Fruit fly (Drosophila melanogaster) whole organism, embryonic: ENCODE measurements around the gene CG15296.
A peak's percentile ranks its signal among the peaks of the same experiment; 100 is the strongest.

Experiments used
- Blimp-1 ChIP-seq: fragments of 200-800 bp; sonication (Bioruptor generic); optimal IDR thresholded peaks from 3 replicates; lab custom pipeline; 2018; ENCODE audit warnings: missing biosample characterization, missing genetic modification characterization, mild to moderate bottlenecking, moderate library complexity, missing genetic modification reagents
- CG12104 ChIP-seq: fragments of 200-800 bp; sonication (Bioruptor generic); optimal IDR thresholded peaks from 3 replicates; lab custom pipeline; 2016; ENCODE audit warnings: missing biosample characterization, missing genetic modification characterization
- CG12155 ChIP-seq: fragments of 200-800 bp; sonication (Bioruptor generic); optimal IDR thresholded peaks from 3 replicates; lab custom pipeline; 2016; ENCODE audit warnings: missing biosample characterization, missing genetic modification characterization
- CG12219 ChIP-seq: fragments of 200-800 bp; sonication (Bioruptor generic); optimal IDR thresholded peaks from 3 replicates; lab custom pipeline; 2018; ENCODE audit warnings: missing biosample characterization, mild to moderate bottlenecking, missing genetic modification characterization
- CG12744 ChIP-seq: fragments of 200-800 bp; sonication (Bioruptor generic); optimal IDR thresholded peaks from 2 replicates; lab custom pipeline; 2016; ENCODE audit warnings: missing biosample characterization, missing genetic modification characterization
- CG12942 ChIP-seq: fragments of 200-800 bp; sonication (Bioruptor generic); optimal IDR thresholded peaks from 3 replicates; lab custom pipeline; 2016; ENCODE audit warnings: missing biosample characterization, missing genetic modification characterization
- CG13775 ChIP-seq: fragments of 200-800 bp; sonication (Bioruptor generic); optimal IDR thresholded peaks from 3 replicates; lab custom pipeline; 2017; ENCODE audit warnings: missing biosample characterization, mild to moderate bottlenecking, missing genetic modification characterization
- CG14050 ChIP-seq: fragments of 200-800 bp; sonication (Bioruptor generic); IDR thresholded peaks from 3 replicates; pipeline ENCODE4 v1.3.6; 2022; ENCODE audit warnings: missing biosample characterization, missing genetic modification characterization
- CG15011 ChIP-seq: fragments of 200-800 bp; sonication (Bioruptor generic); optimal IDR thresholded peaks from 3 replicates; lab custom pipeline; 2018; ENCODE audit warnings: missing biosample characterization, mild to moderate bottlenecking, missing genetic modification characterization
- CG15269 ChIP-seq: fragments of 200-800 bp; sonication (Bioruptor generic); optimal IDR thresholded peaks from 2 replicates; lab custom pipeline; 2018; ENCODE audit warnings: missing biosample characterization, mild to moderate bottlenecking, missing genetic modification characterization, moderate library complexity
- CG1603 ChIP-seq: fragments of 200-800 bp; sonication (Bioruptor generic); optimal IDR thresholded peaks from 2 replicates; lab custom pipeline; 2019; ENCODE audit warnings: missing biosample characterization, mild to moderate bottlenecking, missing genetic modification characterization, moderate library complexity
- CG17568 ChIP-seq: fragments of 200-800 bp; sonication (Bioruptor generic); optimal IDR thresholded peaks from 2 replicates; lab custom pipeline; 2018; ENCODE audit warnings: missing biosample characterization, mild to moderate bottlenecking, missing genetic modification characterization, moderate library complexity
- CG18262 ChIP-seq: fragments of 200-800 bp; optimal IDR thresholded peaks from 3 replicates; lab custom pipeline; 2019; ENCODE audit warnings: missing biosample characterization, mild to moderate bottlenecking, missing genetic modification characterization, moderate library complexity
- CG18619 ChIP-seq: fragments of 200-800 bp; sonication (Bioruptor generic); optimal IDR thresholded peaks from 3 replicates; lab custom pipeline; 2017; ENCODE audit warnings: missing biosample characterization, mild to moderate bottlenecking, missing genetic modification characterization
- CG2712 ChIP-seq: fragments of 200-800 bp; optimal IDR thresholded peaks from 3 replicates; lab custom pipeline; 2019; ENCODE audit warnings: missing biosample characterization, mild to moderate bottlenecking, missing genetic modification characterization, moderate library complexity
- CG34376 ChIP-seq: fragments of 200-800 bp; sonication (Bioruptor generic); optimal IDR thresholded peaks from 2 replicates; lab custom pipeline; 2018; ENCODE audit warnings: missing biosample characterization, mild to moderate bottlenecking, missing genetic modification characterization
- CG3847 ChIP-seq: fragments of 200-800 bp; sonication (Bioruptor generic); IDR thresholded peaks from 2 replicates; pipeline ENCODE4 v1.3.6; 2022; ENCODE audit warnings: missing biosample characterization, missing genetic modification characterization
- CG5245 ChIP-seq: fragments of 200-800 bp; sonication (Bioruptor generic); optimal IDR thresholded peaks from 3 replicates; lab custom pipeline; 2016; ENCODE audit warnings: missing biosample characterization, missing genetic modification characterization
- CG6813 ChIP-seq: fragments of 200-800 bp; sonication (Bioruptor generic); optimal IDR thresholded peaks from 2 replicates; lab custom pipeline; 2017; ENCODE audit warnings: missing biosample characterization, missing genetic modification characterization, mild to moderate bottlenecking, moderate library complexity, missing genetic modification reagents
- CHES-1-like ChIP-seq: fragments of 200-800 bp; sonication (Bioruptor generic); optimal IDR thresholded peaks from 2 replicates; lab custom pipeline; 2016; ENCODE audit warnings: missing biosample characterization, missing genetic modification characterization
- Gug ChIP-seq: fragments of 200-800 bp; sonication (Bioruptor generic); IDR thresholded peaks from 4 replicates; pipeline ENCODE4 v1.3.6; 2022; ENCODE audit warnings: missing biosample characterization, missing genetic modification characterization
- Hr3 ChIP-seq: fragments of 200-800 bp; sonication (Bioruptor generic); optimal IDR thresholded peaks from 3 replicates; lab custom pipeline; 2016; ENCODE audit warnings: missing biosample characterization, missing genetic modification characterization
- MBD-R2 ChIP-seq: fragments of 200-800 bp; sonication (Bioruptor generic); IDR thresholded peaks from 2 replicates; pipeline ENCODE4 v1.3.6; 2022; ENCODE audit warnings: missing biosample characterization, missing genetic modification characterization
- MESR4 ChIP-seq: fragments of 200-800 bp; sonication (Bioruptor generic); optimal IDR thresholded peaks from 2 replicates; lab custom pipeline; 2018; ENCODE audit warnings: missing biosample characterization, mild to moderate bottlenecking, missing genetic modification characterization, moderate library complexity
- MTF-1 ChIP-seq: fragments of 200-800 bp; sonication (Bioruptor generic); optimal IDR thresholded peaks from 2 replicates; lab custom pipeline; 2018; ENCODE audit warnings: missing biosample characterization, mild to moderate bottlenecking, missing genetic modification characterization, borderline replicate concordance
- PHDP ChIP-seq: fragments of 200-800 bp; sonication (Bioruptor generic); optimal IDR thresholded peaks from 3 replicates; lab custom pipeline; 2018; ENCODE audit warnings: missing biosample characterization, mild to moderate bottlenecking, missing genetic modification characterization, moderate library complexity
- Ravus ChIP-seq: fragments of 200-800 bp; sonication (Bioruptor generic); IDR thresholded peaks from 2 replicates; pipeline ENCODE4 v1.3.6; 2022; ENCODE audit warnings: missing biosample characterization, missing genetic modification characterization
- YL-1 ChIP-seq: fragments of 200-800 bp; sonication (Bioruptor generic); optimal IDR thresholded peaks from 3 replicates; lab custom pipeline; 2017; ENCODE audit warnings: missing biosample characterization, mild to moderate bottlenecking, missing genetic modification characterization
- ash1 ChIP-seq: fragments of 200-800 bp; sonication (Bioruptor generic); optimal IDR thresholded peaks from 2 replicates; lab custom pipeline; 2018; ENCODE audit warnings: missing biosample characterization, mild to moderate bottlenecking, missing genetic modification characterization
- chif ChIP-seq, 2 experiments: fragments of 200-800 bp; sonication (Bioruptor generic); optimal IDR thresholded peaks; 3 replicates each; lab custom pipeline; 2016; ENCODE audit warnings: missing biosample characterization in 2 of 2, missing genetic modification characterization in 2 of 2
- dmrt11E ChIP-seq: fragments of 200-800 bp; sonication (Bioruptor generic); optimal IDR thresholded peaks from 3 replicates; lab custom pipeline; 2018; ENCODE audit warnings: missing biosample characterization, mild to moderate bottlenecking, missing genetic modification characterization, moderate library complexity
- ems ChIP-seq: fragments of 200-800 bp; sonication (Bioruptor generic); optimal IDR thresholded peaks from 3 replicates; lab custom pipeline; 2016; ENCODE audit warnings: missing biosample characterization, missing genetic modification characterization
- eyg ChIP-seq: fragments of 200-800 bp; sonication (Bioruptor generic); optimal IDR thresholded peaks from 3 replicates; lab custom pipeline; 2016; ENCODE audit warnings: missing biosample characterization, missing genetic modification characterization
- gcm ChIP-seq: fragments of 200-800 bp; sonication (Bioruptor generic); optimal IDR thresholded peaks from 2 replicates; lab custom pipeline; 2019; ENCODE audit warnings: missing biosample characterization, mild to moderate bottlenecking, missing genetic modification characterization, moderate library complexity
- gem ChIP-seq: fragments of 200-800 bp; sonication (Bioruptor generic); optimal IDR thresholded peaks from 2 replicates; lab custom pipeline; 2019; ENCODE audit warnings: missing biosample characterization, mild to moderate bottlenecking, missing genetic modification characterization, moderate library complexity
- gsb ChIP-seq: fragments of 200-800 bp; sonication (Bioruptor generic); IDR thresholded peaks from 2 replicates; pipeline ENCODE4 v1.3.6; 2022; ENCODE audit warnings: missing biosample characterization, missing genetic modification characterization
- hb ChIP-seq: fragments of 200-800 bp; sonication (Bioruptor generic); IDR thresholded peaks from 3 replicates; pipeline ENCODE4 v1.3.6; 2022; ENCODE audit warnings: missing biosample characterization, missing genetic modification characterization; ENCODE audit not compliant: partially characterized antibody
- lbe ChIP-seq: fragments of 200-800 bp; sonication (Bioruptor generic); optimal IDR thresholded peaks from 2 replicates; lab custom pipeline; 2016; ENCODE audit warnings: missing biosample characterization, mild to moderate bottlenecking, missing genetic modification characterization
- nau ChIP-seq: fragments of 200-800 bp; sonication (Bioruptor generic); optimal IDR thresholded peaks from 3 replicates; lab custom pipeline; 2017; ENCODE audit warnings: missing biosample characterization, mild to moderate bottlenecking, missing genetic modification characterization, missing genetic modification reagents
- nmo ChIP-seq: fragments of 200-800 bp; sonication (Bioruptor generic); optimal IDR thresholded peaks from 2 replicates; lab custom pipeline; 2018; ENCODE audit warnings: missing biosample characterization, mild to moderate bottlenecking, missing genetic modification characterization, moderate library complexity
- pnt ChIP-seq: fragments of 200-800 bp; sonication (Bioruptor generic); optimal IDR thresholded peaks from 3 replicates; lab custom pipeline; 2016; ENCODE audit warnings: missing biosample characterization, missing genetic modification characterization
- prd ChIP-seq, 3 experiments: fragments of >200 bp in 2 of 3; fragments of 200-800 bp in 1 of 3; sonication (Bioruptor generic) in 1 of 3; optimal IDR thresholded peaks in 2 of 3; IDR thresholded peaks in 1 of 3; 2 replicates in 2 of 3; 3 replicates in 1 of 3; pipeline versions ENCODE4 v1.3.6 to Lab custom; 2017 to 2022; ENCODE audit warnings: missing biosample characterization in 1 of 3, missing genetic modification characterization in 1 of 3
- pum ChIP-seq: fragments of 200-800 bp; sonication (Bioruptor generic); optimal IDR thresholded peaks from 2 replicates; lab custom pipeline; 2016; ENCODE audit warnings: missing biosample characterization, missing genetic modification characterization
- run ChIP-seq: fragments of 200-800 bp; sonication (Bioruptor generic); optimal IDR thresholded peaks from 3 replicates; lab custom pipeline; 2018; ENCODE audit warnings: missing biosample characterization, mild to moderate bottlenecking, missing genetic modification characterization
- slbo ChIP-seq: fragments of 200-800 bp; sonication (Bioruptor generic); IDR thresholded peaks from 2 replicates; pipeline ENCODE4 v1.3.6; 2022; ENCODE audit warnings: missing biosample characterization, missing genetic modification characterization
- tap ChIP-seq: fragments of 200-800 bp; optimal IDR thresholded peaks from 3 replicates; lab custom pipeline; 2019; ENCODE audit warnings: missing biosample characterization, mild to moderate bottlenecking, missing genetic modification characterization, moderate library complexity
- wek ChIP-seq: fragments of 200-800 bp; sonication (Bioruptor generic); optimal IDR thresholded peaks from 3 replicates; lab custom pipeline; 2018; ENCODE audit warnings: missing biosample characterization, mild to moderate bottlenecking, missing genetic modification characterization, moderate library complexity
- wor ChIP-seq: fragments of 200-800 bp; sonication (Bioruptor generic); IDR thresholded peaks from 2 replicates; pipeline ENCODE4 v1.3.6; 2022; ENCODE audit warnings: missing biosample characterization, missing genetic modification characterization
- zfh1 ChIP-seq: fragments of 200-800 bp; sonication (Bioruptor generic); IDR thresholded peaks from 3 replicates; pipeline ENCODE4 v1.3.6; 2022; ENCODE audit warnings: missing biosample characterization, missing genetic modification characterization

Gene CG15296

DNA sequence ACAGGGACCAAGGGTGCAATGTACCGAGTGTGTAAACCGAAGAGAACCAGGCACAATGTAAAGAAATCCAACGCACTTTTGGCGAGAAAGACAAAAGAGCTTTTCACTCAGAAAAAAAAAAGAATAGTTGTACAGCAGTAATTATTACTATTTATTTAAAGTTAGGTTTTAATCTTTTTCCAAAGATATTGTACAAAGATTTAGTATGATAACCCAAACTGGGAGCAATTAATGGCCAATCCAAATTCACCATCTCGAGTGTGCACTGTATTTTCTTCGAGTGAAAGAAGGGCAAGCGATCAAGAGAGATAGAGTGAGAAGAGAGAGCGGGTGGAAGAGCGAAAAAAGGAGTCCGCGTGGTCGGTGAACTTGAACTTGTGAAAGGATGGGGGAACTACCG is 18.1 kb upstream of the CG15296 start (continued):
- TF ChIP-seq CG18262: peak; percentile 37
- no peak for TF ChIP-seq tap (tag; lab: Kevin White, UChicago)
- peak; percentile 90 for TF ChIP-seq lbe
- peak; percentile 22 for TF ChIP-seq Blimp-1 (GFP tag; lab: Kevin White, UChicago)
- peak; percentile 22 for TF ChIP-seq CG1603
- no peak for TF ChIP-seq pnt (GFP tag; lab: Kevin White, UChicago)
- peak; percentile 2 for TF ChIP-seq dmrt11E (tag; lab: Kevin White, UChicago)
- TF ChIP-seq gsb (GFP tag; lab: Robert Waterston, UW): no peak
- TF ChIP-seq MESR4 (GFP tag; lab: Kevin White, UChicago): no peak
- peak; percentile 7 for TF ChIP-seq nmo (GFP tag; lab: Kevin White, UChicago)
- TF ChIP-seq ems (GFP tag; lab: Kevin White, UChicago): peak; percentile 2
- no peak for TF ChIP-seq zfh1 (GFP tag; lab: Robert Waterston, UW)
- TF ChIP-seq CG12104 (GFP tag; lab: Kevin White, UChicago): no peak

DNA sequence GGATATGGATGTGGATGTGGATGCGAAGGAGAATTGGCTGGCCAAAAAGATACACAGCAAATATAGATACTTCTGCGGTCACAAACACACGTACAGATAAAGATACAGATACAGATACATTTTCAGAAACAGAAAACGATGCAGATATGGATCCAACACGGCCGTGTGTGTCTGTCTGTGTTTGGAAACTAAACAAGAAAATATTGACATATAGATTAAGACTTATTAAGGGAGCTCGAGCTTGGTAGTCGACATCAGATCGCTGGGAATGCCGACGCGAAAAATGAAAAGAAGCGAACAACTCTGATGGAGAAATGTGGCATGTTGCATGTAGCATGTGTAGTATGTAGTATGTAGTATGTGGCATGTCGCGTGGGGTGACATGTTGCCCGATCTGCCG is 15.7 kb upstream of the CG15296 start:
- TF ChIP-seq CG12744 (GFP tag; lab: Kevin White, UChicago) (peak; percentile 12), eyg (GFP tag; lab: Kevin White, UChicago) (no peak), CG12155 (GFP tag; lab: Kevin White, UChicago) (no peak), CG12942 (GFP tag; lab: Kevin White, UChicago) (no peak), CG5245 (no peak), CG2712 (peak; percentile 35), chif (GFP tag; optimal IDR thresholded peaks at IDR 0.05; lab: Kevin White, UChicago) (peak in 1 of 2 experiments; percentile 21), nau (peak; percentile 23), YL-1 (GFP tag; lab: Kevin White, UChicago) (no peak), CG34376 (GFP tag; lab: Kevin White, UChicago) (no peak), hb (no peak), CG6813 (GFP tag; lab: Kevin White, UChicago) (peak; percentile 80), CG18619 (GFP tag; lab: Kevin White, UChicago) (peak; percentile 40), CG12219 (GFP tag; lab: Kevin White, UChicago) (peak; percentile 58), CHES-1-like (peak; percentile 30), MBD-R2 (GFP tag; lab: Robert Waterston, UW) (no peak), CG15011 (peak; percentile 21), Gug (GFP tag; lab: Robert Waterston, UW) (no peak), CG14050 (GFP tag; lab: Robert Waterston, UW) (no peak), Hr3 (GFP tag; lab: Kevin White, UChicago) (no peak), gem (tag; lab: Kevin White, UChicago) (peak; percentile 56), prd (optimal IDR thresholded peaks at IDR 0.05; lab: Kevin White, UChicago) (no peak), prd (GFP tag; IDR thresholded peaks at IDR 0.05; lab: Robert Waterston, UW) (no peak), MTF-1 (GFP tag; lab: Kevin White, UChicago) (peak; percentile 79), CG13775 (GFP tag; lab: Kevin White, UChicago) (no peak), PHDP (tag; lab: Kevin White, UChicago) (peak; percentile 64), CG15269 (tag; lab: Kevin White, UChicago) (peak; percentile 23), run (peak; percentile 41), CG17568 (GFP tag; lab: Kevin White, UChicago) (peak; percentile 65), ash1 (no peak), slbo (GFP tag; lab: Robert Waterston, UW) (no peak), gcm (GFP tag; lab: Kevin White, UChicago) (peak; percentile 33), wek (peak; percentile 78), Ravus (GFP tag; lab: Robert Waterston, UW) (no peak), CG3847 (GFP tag; lab: Robert Waterston, UW) (no peak), wor (GFP tag; lab: Robert Waterston, UW) (0 out of 2 replicates have a peak, but pooled peaks have one; percentile 11), pum (GFP tag; lab: Kevin White, UChicago) (no peak)
